Worm (Caenorhabditis elegans) whole organism, L4/young adult: ENCODE measurements around the gene T18D3.9.

Experiments used
- W03F9.2 ChIP-seq: fragments of 150-350 bp; optimal IDR thresholded peaks from 2 replicates; lab custom pipeline; 2014; ENCODE audit warnings: missing biosample characterization, missing genetic modification characterization
- him-1 ChIP-seq: sonication (generic microtip); optimal IDR thresholded peaks from 2 replicates; lab custom pipeline; 2016; ENCODE audit warnings: missing genotype, missing genetic modification reagents, missing genetic modification characterization, missing compliant biosample characterization

ce11 chrX:12478465-12478864 is 24.2 kb upstream of the T18D3.9 start:
- TF ChIP-seq him-1, result no peak
- no peak for TF ChIP-seq W03F9.2
